Worm (Caenorhabditis elegans) whole organism, early embryonic: ENCODE measurements around the gene ram-5.
A peak's percentile ranks its signal among the peaks of the same experiment; 100 is the strongest.

Experiments used
- aly-1 ChIP-seq: sonication (generic microtip); optimal IDR thresholded peaks from 2 replicates; lab custom pipeline; 2016; ENCODE audit warnings: missing genetic modification characterization, missing compliant biosample characterization
- ama-1 ChIP-seq: fragments of 150-350 bp; optimal IDR thresholded peaks from 2 replicates; lab custom pipeline; 2014
- ceh-36 ChIP-seq: sonication (generic microtip); optimal IDR thresholded peaks from 2 replicates; lab custom pipeline; 2016; ENCODE audit warnings: missing genetic modification characterization, inconsistent platforms, missing compliant biosample characterization
- ets-7 ChIP-seq: sonication (generic microtip); optimal IDR thresholded peaks from 2 replicates; lab custom pipeline; 2016; ENCODE audit warnings: missing genotype, missing genetic modification characterization, missing compliant biosample characterization
- hmbx-1 ChIP-seq: sonication (generic microtip); optimal IDR thresholded peaks from 2 replicates; lab custom pipeline; 2016; ENCODE audit warnings: mild to moderate bottlenecking, missing genetic modification characterization, missing compliant biosample characterization
- scrt-1 ChIP-seq: fragments of 200-800 bp; sonication (Bioruptor generic); IDR thresholded peaks from 2 replicates; pipeline ENCODE4 v1.3.6; 2022; ENCODE audit warnings: missing genetic modification characterization, missing compliant biosample characterization
- sea-1 ChIP-seq: fragments of 200-800 bp; sonication (Bioruptor generic); conservative IDR thresholded peaks from 2 replicates; pipeline ENCODE4 v1.3.6; 2022; ENCODE audit warnings: missing genetic modification characterization, missing compliant biosample characterization
- tbx-37 ChIP-seq: fragments of 200-800 bp; sonication (Bioruptor generic); conservative IDR thresholded peaks from 2 replicates; pipeline ENCODE4 v1.3.6; 2022; ENCODE audit warnings: missing genetic modification reagents, missing genetic modification characterization, missing compliant biosample characterization

DNA sequence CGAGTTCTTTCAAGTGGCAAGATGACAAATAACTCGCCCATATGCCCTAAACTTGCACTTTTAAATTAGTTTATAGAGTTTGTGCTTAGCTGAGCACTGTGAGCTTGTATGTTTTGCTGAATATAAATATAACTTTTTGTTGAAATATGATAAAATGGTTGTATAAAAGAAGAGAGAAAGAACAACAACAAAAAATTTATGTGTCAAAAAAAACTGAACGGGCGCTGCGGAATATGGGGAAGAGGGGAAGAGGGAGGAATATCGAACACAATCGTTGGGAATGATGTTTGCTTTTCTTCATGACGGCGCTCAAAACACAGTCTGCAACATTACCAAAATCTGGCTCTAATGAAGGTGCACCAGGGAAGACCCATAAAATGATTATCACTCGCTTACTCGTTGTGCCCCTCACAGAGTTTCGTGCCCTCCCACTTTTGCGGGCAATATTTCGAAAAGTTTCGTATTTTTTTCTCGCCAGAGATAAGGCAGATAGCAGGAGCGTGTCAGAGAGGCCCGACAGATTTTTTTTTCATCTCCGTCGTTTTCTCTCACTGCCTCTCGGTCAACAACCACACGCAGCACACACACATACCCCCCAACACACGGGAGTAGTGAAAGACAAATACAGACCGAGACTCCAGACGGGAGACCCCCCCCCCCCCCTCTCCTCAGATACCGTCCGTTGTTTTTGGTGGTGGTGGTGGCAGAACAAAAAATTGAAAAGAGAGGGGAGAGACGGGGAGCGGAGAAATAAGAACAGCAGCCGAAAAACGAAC, 44.2 kb upstream of the ram-5 start:
- no peak for TF ChIP-seq ama-1 (lab: Kevin White, UChicago)
- no peak for TF ChIP-seq ets-7
- TF ChIP-seq aly-1 (tag; lab: Kevin White, UChicago): no peak
- TF ChIP-seq ceh-36 (tag; lab: Kevin White, UChicago): no peak
- TF ChIP-seq scrt-1 (GFP tag; lab: Robert Waterston, UW): no peak
- TF ChIP-seq tbx-37 (GFP tag; lab: Robert Waterston, UW): no peak
- no peak for TF ChIP-seq hmbx-1 (tag; lab: Kevin White, UChicago)
- TF ChIP-seq sea-1 (GFP tag; lab: Robert Waterston, UW): 0 out of 2 replicates have a peak, but pooled peaks have one; percentile 40
